Worm (Caenorhabditis elegans): ENCODE results near the gene clec-70.

DNA sequence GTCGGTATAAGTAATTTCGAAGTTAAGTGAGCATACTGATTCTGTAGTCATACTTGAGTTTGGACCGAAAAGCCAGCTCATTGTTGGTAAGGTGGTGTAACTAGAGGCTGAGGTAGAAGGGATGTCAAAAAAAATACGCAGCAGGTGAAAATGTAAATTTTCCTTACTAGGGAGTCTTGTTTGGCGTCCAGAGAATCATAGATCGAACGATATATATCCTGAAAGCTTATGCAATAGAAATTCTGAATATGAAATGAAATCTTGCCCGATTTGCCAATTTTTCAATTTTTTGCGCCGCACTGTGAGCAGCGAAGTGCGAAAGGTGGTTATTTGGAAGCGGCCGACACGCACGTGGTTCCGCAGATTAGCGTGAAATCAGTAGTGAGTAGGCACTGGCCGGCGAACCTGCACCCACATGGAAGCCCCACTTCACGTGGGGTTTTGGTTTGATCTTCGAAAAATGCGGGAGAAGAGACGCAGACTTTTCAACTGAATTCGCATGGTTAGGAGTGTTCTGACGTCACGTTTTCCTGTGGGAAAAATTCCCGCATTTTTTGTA is 45.5 kb downstream of the clec-70 start, which contains the start of gene srh-220:
- TF ChIP-seq ama-1 (optimal IDR thresholded peaks at IDR 0.05): no peak
- TF ChIP-seq pes-1 (GFP tag; IDR thresholded peaks at IDR 0.05): no peak
- no peak for TF ChIP-seq tra-4 (tag; optimal IDR thresholded peaks at IDR 0.05)
- no peak for TF ChIP-seq flt-1 (GFP tag; IDR thresholded peaks at IDR 0.05)
- TF ChIP-seq B0310.2 (tag; optimal IDR thresholded peaks at IDR 0.05): no peak
- no peak for TF ChIP-seq hmbx-1 (tag; optimal IDR thresholded peaks at IDR 0.05)
- no peak for TF ChIP-seq hmg-4 (GFP tag; optimal IDR thresholded peaks at IDR 0.05)
